Worm (Caenorhabditis elegans) whole organism, mixed stage, embryonic: ENCODE results near the gene skpo-1.

Source experiments
- ces-1 ChIP-seq: fragments of 150-350 bp; optimal IDR thresholded peaks from 2 replicates; lab custom pipeline; 2014; ENCODE audit warnings: missing biosample characterization, missing genetic modification reagents, missing genetic modification characterization
- cnd-1 ChIP-seq: fragments of 200-800 bp; sonication (Bioruptor generic); optimal IDR thresholded peaks from 2 replicates; lab custom pipeline; 2018; ENCODE audit warnings: mild to moderate bottlenecking, missing genetic modification characterization, missing compliant biosample characterization
- elt-1 ChIP-seq: sonication (generic microtip); optimal IDR thresholded peaks from 2 replicates; lab custom pipeline; 2017; ENCODE audit warnings: missing genetic modification characterization, mild to moderate bottlenecking, missing compliant biosample characterization, antibody characterized with exemption, moderate library complexity, borderline replicate concordance; ENCODE audit not compliant: insufficient read depth
- lsy-2 ChIP-seq: fragments of 150-350 bp; optimal IDR thresholded peaks from 2 replicates; lab custom pipeline; 2014; ENCODE audit warnings: missing biosample characterization, missing genetic modification characterization
- mab-5 ChIP-seq: fragments of 150-350 bp; optimal IDR thresholded peaks from 2 replicates; lab custom pipeline; 2014; ENCODE audit warnings: missing biosample characterization, missing genetic modification characterization
- mep-1 ChIP-seq: fragments of 150-350 bp; optimal IDR thresholded peaks from 2 replicates; lab custom pipeline; 2017; ENCODE audit warnings: missing biosample characterization, missing genetic modification reagents, missing genetic modification characterization, inconsistent platforms
- nhr-12 ChIP-seq: fragments of 150-350 bp; optimal IDR thresholded peaks from 2 replicates; lab custom pipeline; 2014; ENCODE audit warnings: missing biosample characterization, missing genetic modification characterization
- nhr-28 ChIP-seq: fragments of 150-350 bp; optimal IDR thresholded peaks from 2 replicates; lab custom pipeline; 2014; ENCODE audit warnings: missing biosample characterization, missing genetic modification characterization
- nhr-76 ChIP-seq: sonication (generic microtip); optimal IDR thresholded peaks from 2 replicates; lab custom pipeline; 2017; ENCODE audit warnings: missing biosample characterization, missing genetic modification characterization
- pha-4 ChIP-seq: fragments of 150-350 bp; optimal IDR thresholded peaks from 2 replicates; lab custom pipeline; 2018; ENCODE audit warnings: missing biosample characterization, missing genetic modification reagents, missing genetic modification characterization
- unc-39 ChIP-seq: fragments of 150-350 bp; optimal IDR thresholded peaks from 2 replicates; lab custom pipeline; 2014; ENCODE audit warnings: missing biosample characterization, missing genetic modification characterization
- unc-62 ChIP-seq: fragments of 150-350 bp; optimal IDR thresholded peaks from 2 replicates; lab custom pipeline; 2014; ENCODE audit warnings: missing biosample characterization, missing genetic modification reagents, missing genetic modification characterization

DNA sequence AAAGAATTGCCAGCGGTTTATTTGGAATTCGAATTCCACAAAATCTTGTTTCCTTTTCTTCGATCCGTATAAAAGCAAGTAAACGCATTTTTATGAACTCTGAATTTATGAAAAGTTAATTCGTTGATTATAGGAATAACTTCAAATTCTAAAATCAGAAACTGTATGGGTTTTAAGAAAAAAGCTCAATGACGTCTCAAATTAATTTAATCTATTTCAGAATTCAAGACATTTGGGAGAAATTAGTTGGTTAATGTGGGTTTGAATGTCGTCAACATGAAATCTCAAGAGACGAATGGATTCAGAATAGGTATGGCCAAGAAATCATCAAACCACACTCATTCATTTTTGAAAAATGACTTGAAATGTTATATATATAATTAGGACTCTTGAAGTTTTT is 8.6 kb downstream of the skpo-1 start, which contains the start of gene F49E12.7:
- TF ChIP-seq mab-5 (tag; lab: Kevin White, UChicago) (no peak), lsy-2 (tag; lab: Kevin White, UChicago) (no peak), nhr-76 (tag; lab: Kevin White, UChicago) (no peak), unc-39 (tag; lab: Kevin White, UChicago) (no peak), mep-1 (tag; lab: Kevin White, UChicago) (no peak), cnd-1 (tag; lab: Kevin White, UChicago) (no peak), unc-62 (GFP tag; lab: Kevin White, UChicago) (no peak), pha-4 (no peak), nhr-28 (tag; lab: Kevin White, UChicago) (no peak), nhr-12 (no peak), ces-1 (GFP tag; lab: Kevin White, UChicago) (no peak), elt-1 (no peak)
